Worm (Caenorhabditis elegans) whole organism, dauer: Measurements from ENCODE around the gene bed-2.

Source experiments
- unc-62 ChIP-seq: sonication (generic microtip); optimal IDR thresholded peaks from 2 replicates; lab custom pipeline; 2017; ENCODE audit warnings: missing biosample characterization, missing genetic modification reagents, missing genetic modification characterization

The bed-2 gene

DNA sequence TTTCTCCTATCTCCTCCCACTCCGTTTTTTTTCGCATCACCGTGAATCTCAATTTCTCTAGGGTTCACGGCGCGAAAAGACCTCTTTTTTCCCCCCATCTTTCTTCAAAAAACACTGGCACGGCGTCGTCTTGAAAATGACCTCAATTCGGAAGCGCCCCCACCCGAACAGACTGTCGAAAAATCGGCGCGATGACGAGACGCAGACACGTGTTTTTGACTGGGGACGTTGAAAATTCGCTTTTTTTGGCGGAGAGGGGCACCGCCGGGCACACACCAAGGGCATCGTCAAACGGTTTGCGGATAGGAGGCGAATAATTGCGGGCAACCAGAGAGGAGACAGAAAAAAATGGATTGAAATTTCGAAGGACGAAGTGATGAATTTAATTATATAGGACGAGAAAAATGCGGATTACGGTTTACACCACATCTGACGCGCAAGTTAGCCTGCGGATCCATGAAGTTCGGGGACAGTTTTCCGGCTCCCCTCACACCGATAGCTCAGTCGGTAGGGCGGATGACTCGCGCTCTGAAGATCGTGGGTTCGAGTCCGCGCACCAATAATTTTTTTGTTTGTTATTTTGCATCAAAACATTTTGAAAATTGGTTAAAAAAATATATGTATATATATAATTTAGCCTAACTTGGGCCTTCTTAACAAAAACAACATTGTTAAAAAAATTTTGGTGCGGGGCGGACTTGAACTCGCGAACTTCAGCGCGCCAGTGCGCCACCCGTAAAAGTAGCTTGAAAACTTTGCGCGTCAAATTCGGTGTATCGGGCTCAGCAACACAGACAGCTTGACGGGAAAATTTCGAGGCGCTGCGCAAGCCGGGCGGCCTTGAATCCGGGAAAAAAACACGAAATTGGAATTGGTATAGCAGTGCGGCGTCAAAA lies 8.1 kb upstream of the bed-2 start:
- no peak for TF ChIP-seq unc-62 (GFP tag; lab: Kevin White, UChicago)

ce11 chrIII:11477307-11477706 lies 6.7 kb upstream of the bed-2 start:
- TF ChIP-seq unc-62 (GFP tag; lab: Kevin White, UChicago): no peak

DNA sequence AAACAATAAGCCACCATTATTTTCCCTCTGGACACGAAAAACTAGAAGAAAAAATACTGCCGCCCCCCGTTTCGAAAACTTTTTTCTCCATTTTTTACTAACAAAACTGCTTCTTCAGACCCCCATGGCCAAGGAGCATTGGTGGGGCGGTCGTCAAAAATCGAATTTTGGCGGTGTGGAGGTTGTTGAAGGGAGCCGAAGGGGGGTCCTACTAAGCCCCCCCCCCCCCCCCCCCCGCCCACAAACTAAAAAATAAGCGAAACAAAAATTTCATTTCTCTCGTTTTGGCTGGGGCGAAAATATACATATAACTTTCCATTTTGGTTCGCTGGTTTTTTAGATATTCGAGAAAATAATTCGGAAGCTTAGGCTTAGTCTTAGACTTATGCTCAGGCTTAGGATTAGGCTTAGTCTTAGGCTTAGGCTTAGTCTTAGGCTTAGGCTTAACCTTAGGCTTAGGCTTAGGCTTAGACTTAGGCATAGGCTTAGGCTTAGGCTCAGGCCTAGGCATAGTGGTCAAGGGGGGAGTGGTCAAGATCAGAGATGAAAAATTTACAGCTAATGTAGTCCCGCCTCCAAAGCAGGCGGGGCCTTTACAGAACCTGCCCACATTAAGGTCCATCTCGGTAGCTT lies 4.2 kb upstream of the bed-2 start:
- no peak for TF ChIP-seq unc-62 (GFP tag; lab: Kevin White, UChicago)

ce11 chrIII:11472861-11473260 lies 2.3 kb upstream of the bed-2 start:
- TF ChIP-seq unc-62 (GFP tag; lab: Kevin White, UChicago): no peak

- no peak for TF ChIP-seq unc-62 (GFP tag; lab: Kevin White, UChicago)
Observed at ce11 chrIII:11471336-11471735, 728 bp upstream of the bed-2 start.

DNA sequence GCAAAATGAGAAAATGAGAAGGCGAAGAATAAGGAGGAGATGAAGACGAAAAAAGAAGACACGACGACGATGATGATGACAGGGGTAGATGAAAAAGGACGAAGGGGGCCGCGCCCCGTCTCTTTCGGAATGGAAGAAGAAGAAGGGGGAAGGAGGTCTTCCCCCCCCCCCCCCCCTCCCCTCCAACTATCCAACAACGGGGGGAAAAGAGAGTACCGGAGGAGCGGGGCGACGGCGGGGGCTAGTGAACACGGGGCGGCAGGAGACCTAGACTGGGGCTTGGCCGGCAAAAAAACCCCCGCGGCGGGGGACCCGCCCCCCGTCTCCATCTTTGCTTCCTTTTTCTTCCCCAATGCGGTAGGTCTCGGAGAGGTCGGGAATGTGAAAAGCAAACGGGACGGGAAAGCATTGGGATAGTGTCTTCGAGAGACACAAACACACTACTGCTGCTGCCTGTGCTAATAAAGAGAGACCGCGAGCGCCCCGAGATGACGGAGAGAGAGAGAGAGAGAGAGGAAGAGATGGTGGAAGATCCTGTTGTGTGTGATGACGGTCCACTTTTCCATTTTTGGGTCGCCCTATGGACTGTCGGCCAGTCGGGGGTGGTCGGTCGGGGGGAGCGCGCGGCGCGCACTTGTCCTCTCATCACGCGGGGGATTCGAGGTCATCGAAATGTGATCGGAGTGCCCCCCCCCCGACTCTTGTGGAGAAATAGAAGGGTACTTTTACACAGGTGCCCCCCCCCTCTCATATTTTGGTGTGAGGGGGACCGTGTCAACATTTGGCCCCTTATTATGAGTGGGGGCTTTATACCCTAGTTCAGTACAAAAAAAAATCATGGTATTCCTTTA lies 2.8 kb downstream of the bed-2 start:
- TF ChIP-seq unc-62 (GFP tag; lab: Kevin White, UChicago): no peak

DNA sequence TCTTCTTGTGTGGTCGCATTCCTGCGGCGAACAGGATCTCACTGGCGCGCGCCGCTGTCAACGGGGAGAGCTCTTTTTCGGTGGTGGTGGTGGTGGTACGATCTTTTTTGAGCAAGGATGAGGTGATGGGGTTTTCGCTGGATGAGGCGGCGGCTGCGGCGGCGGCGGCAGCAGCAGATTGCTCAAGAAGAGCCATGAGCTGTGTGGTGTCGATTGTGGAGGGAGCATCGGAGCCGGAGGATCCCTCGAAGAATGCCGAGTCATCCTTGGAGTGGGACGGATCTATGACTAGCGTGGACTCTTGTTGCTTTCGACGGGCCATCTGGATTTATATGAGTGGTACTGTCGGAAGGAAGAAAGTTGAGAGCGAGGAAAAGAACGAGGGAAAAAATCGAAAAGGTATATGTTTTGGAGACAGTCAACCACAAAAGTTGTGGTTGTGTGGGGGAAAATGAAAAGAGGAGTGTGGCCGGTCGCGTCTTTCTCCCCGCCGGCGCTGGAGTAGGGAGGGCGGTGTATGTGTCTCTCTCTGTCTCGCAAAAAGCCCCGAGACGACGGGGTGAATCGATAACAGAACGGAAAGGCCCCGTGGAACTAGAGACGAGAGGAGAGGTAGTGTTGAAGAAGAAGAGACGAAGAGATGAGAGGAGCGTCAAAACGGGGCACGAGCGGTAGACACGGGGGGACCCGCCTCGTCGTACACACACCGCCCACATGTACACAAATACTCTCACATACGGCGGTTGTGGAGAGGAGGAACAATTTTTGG lies 4.0 kb downstream of the bed-2 start:
- TF ChIP-seq unc-62 (GFP tag; lab: Kevin White, UChicago): no peak

DNA sequence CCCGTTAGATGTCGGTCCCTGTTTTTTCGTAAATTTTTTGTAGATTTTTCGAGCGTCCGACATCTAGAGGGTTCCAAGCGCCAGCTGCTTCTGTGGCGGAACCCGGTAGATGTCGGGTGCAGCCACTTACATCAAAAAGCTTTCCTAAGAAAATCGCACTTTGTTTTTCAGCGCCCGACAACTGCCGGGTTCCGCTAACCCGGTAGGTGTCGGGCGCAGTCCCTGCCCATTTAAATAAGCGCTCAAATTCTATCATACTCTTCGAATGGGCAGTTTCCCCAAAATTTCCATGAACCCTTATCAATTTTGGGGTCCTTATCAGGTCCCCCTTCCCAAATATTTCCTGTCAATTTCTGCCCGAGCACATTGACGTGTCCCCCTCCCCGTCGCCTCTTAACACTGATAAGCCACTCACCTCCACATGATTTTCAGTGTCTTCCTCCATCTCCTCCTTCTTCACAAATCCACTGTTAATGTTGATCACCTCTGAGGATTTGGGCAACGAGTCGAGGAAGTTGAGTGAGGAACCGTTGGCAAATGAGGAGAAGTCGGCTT lies 5.1 kb downstream of the bed-2 start:
- no peak for TF ChIP-seq unc-62 (GFP tag; lab: Kevin White, UChicago)

DNA sequence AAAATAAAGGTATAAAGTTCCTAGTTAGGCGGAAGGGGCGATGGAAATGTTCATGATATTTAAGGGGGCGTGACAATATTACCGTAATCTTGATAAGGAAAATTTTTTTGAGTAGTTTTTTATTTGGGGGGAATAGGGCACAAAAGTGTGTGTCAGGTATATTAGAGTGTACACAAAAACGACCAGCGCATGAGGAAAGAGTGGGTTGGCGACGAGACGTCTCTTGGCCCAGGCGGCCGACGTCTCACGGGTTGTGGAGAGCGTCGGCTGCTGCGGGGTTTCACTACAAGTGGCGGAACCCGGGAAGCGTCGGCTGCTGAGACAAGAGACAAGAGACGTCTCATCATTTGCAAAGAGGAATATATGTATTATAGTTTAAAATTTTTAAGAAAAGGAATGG lies 6.9 kb downstream of the bed-2 start:
- no peak for TF ChIP-seq unc-62 (GFP tag; lab: Kevin White, UChicago)

ce11 chrIII:11462332-11462731 lies 8.3 kb downstream of the bed-2 start:
- TF ChIP-seq unc-62 (GFP tag; lab: Kevin White, UChicago): no peak

- TF ChIP-seq unc-62 (GFP tag; lab: Kevin White, UChicago): no peak
Observed at ce11 chrIII:11459802-11460201, 10.8 kb downstream of the bed-2 start.

ce11 chrIII:11459041-11459440 lies 11.6 kb downstream of the bed-2 start:
- no peak for TF ChIP-seq unc-62 (GFP tag; lab: Kevin White, UChicago)

DNA sequence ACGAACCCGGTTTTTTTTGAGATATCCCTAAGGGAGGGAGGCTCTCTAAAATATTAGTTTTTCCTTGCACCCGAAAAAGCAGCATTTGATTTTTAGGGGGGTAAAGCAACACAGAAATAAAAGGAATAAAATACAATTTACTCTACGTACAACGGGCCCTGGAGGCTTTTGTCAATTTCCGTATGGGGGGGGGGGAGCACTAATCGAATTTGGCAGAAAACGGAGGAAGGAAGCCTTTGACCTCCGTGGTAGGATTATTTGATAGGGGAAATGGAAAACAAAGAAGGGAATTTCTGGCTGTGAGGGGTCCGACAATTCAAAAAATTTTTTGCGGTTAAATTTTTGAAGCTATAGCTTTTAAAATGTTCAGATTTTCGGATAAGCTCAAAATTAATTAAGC lies 12.7 kb downstream of the bed-2 start:
- no peak for TF ChIP-seq unc-62 (GFP tag; lab: Kevin White, UChicago)

- no peak for TF ChIP-seq unc-62 (GFP tag; lab: Kevin White, UChicago)
Observed at ce11 chrIII:11456577-11456976, 14.0 kb downstream of the bed-2 start, which contains the start of gene plr-1. Gene plr-1 (plus strand): TSS chrIII:11456877.

DNA sequence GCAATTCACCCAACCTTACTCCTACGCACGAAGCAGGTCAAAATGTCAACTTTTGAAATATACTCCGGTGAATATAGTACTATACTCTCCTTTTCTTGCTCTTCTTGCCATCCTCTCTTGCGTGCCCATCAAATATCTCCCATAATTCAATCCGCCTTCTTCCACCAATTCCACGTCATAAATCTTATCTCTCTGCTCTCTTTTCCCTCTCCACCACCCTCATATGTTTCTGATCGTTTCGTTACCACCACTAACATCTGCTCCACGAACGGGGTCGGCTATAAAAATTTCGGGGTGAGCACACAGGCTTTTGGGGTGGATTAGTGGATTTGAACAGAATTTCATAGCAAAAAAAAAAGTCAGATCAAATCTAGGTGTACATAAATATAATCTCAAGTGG lies 16.6 kb downstream of the bed-2 start:
- no peak for TF ChIP-seq unc-62 (GFP tag; lab: Kevin White, UChicago)
